Worm (Caenorhabditis elegans): Measurements from ENCODE around the gene mpc-1.
"Not testable (repeated sequence)": the region's sequence is repeated elsewhere in the genome, so short reads cannot be mapped to it uniquely, and the experiment has no call there.

- not testable (repeated sequence) for TF ChIP-seq unc-62 (GFP tag; optimal IDR thresholded peaks at IDR 0.05); nhr-76 (tag; optimal IDR thresholded peaks at IDR 0.05); elt-1 (tag; optimal IDR thresholded peaks at IDR 0.05; ENCODE audit: borderline replicate concordance, insufficient read depth); pha-4 (tag; optimal IDR thresholded peaks at IDR 0.05); nhr-12 (tag; optimal IDR thresholded peaks at IDR 0.05)
- peak; percentile 82 for TF ChIP-seq sptf-1 (tag; optimal IDR thresholded peaks at IDR 0.05)
Measured at ce11 chrIII:4426711-4427218, 13.5 kb downstream of the mpc-1 start.
